Worm (Caenorhabditis elegans) whole organism, L3 larva: Measurements from ENCODE around the gene F56C3.7.

Source experiments
- ama-1 ChIP-seq: fragments of 150-350 bp; optimal IDR thresholded peaks from 2 replicates; lab custom pipeline; 2018
- egl-5 ChIP-seq: fragments of 150-350 bp; optimal IDR thresholded peaks from 2 replicates; lab custom pipeline; 2017; ENCODE audit warnings: missing biosample characterization, missing genetic modification reagents, missing genetic modification characterization, inconsistent platforms
- elt-1 ChIP-seq: fragments of 150-350 bp; optimal IDR thresholded peaks from 2 replicates; lab custom pipeline; 2014; ENCODE audit warnings: missing biosample characterization, missing genetic modification characterization
- elt-2 ChIP-seq: sonication (generic microtip); optimal IDR thresholded peaks from 2 replicates; lab custom pipeline; 2016; ENCODE audit warnings: missing genetic modification reagents, mild to moderate bottlenecking, missing genetic modification characterization, missing compliant biosample characterization
- fos-1 ChIP-seq: fragments of 150-350 bp; optimal IDR thresholded peaks from 2 replicates; lab custom pipeline; 2014; ENCODE audit warnings: missing biosample characterization, missing genetic modification characterization
- jun-1 ChIP-seq: fragments of 150-350 bp; optimal IDR thresholded peaks from 2 replicates; lab custom pipeline; 2014; ENCODE audit warnings: missing biosample characterization, missing genetic modification reagents, missing genetic modification characterization
- nfya-1 ChIP-seq: sonication (generic microtip); optimal IDR thresholded peaks from 2 replicates; lab custom pipeline; 2017; ENCODE audit warnings: missing genetic modification characterization, mild to moderate bottlenecking, missing compliant biosample characterization, antibody characterized with exemption, moderate library complexity; ENCODE audit not compliant: insufficient read depth
- nhr-237 ChIP-seq: fragments of 150-350 bp; optimal IDR thresholded peaks from 2 replicates; lab custom pipeline; 2014; ENCODE audit warnings: missing biosample characterization, missing genetic modification characterization
- nhr-28 ChIP-seq: fragments of 150-350 bp; optimal IDR thresholded peaks from 2 replicates; lab custom pipeline; 2014; ENCODE audit warnings: missing biosample characterization, missing genetic modification characterization
- snpc-4 ChIP-seq: fragments of 150-350 bp; optimal IDR thresholded peaks from 2 replicates; lab custom pipeline; 2014; ENCODE audit warnings: missing biosample characterization, missing genetic modification characterization
- unc-62 ChIP-seq: fragments of 150-350 bp; sonication (generic microtip); optimal IDR thresholded peaks from 4 replicates; lab custom pipeline; 2014; ENCODE audit warnings: missing biosample characterization, missing genetic modification reagents, missing genetic modification characterization

- no peak for TF ChIP-seq nhr-28 (tag; lab: Kevin White, UChicago)
- no peak for TF ChIP-seq ama-1 (lab: Kevin White, UChicago)
- no peak for TF ChIP-seq elt-2 (tag; lab: Kevin White, UChicago)
- TF ChIP-seq egl-5 (tag; lab: Kevin White, UChicago), result no peak
- no peak for TF ChIP-seq fos-1 (tag; lab: Kevin White, UChicago)
- no peak for TF ChIP-seq nhr-237 (tag; lab: Kevin White, UChicago)
- no peak for TF ChIP-seq snpc-4
- TF ChIP-seq nfya-1 (tag; lab: Kevin White, UChicago), result no peak
- TF ChIP-seq jun-1 (tag; lab: Kevin White, UChicago), result no peak
- TF ChIP-seq elt-1 (tag; lab: Kevin White, UChicago), result no peak
- TF ChIP-seq unc-62, result no peak
Measured at ce11 chrX:1321044-1321443, 49.5 kb downstream of the F56C3.7 start, which contains the start of gene pdk-1.
